Fruit fly (Drosophila melanogaster): ENCODE data around the gene CG44088.

- TF ChIP-seq CG8478 (optimal IDR thresholded peaks at IDR 0.05) = no peak
- TF ChIP-seq CTCF (optimal IDR thresholded peaks at IDR 0.05) = no peak
These were observed 27.6 kb downstream of the CG44088 start for dm6 chr3R:4747292-4747691.
